Worm (Caenorhabditis elegans): ENCODE data around the gene kin-33.

DNA sequence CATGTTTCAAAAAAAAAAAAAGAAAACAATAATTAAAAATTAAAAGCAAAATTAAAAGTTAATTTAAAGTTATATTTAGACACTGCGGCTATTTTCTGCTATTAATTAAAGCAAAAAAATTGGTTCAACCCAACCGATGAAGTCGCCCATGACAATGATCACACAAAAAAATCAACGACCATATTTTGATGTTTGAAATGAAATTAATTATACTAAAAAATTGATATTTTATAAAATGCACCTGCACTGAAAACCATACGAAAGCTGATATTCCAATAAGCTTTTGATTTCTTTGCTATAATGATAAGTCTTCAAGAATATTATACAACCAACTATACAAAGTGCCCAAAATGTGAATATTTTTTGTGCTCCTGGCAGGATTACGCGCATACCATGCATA, 14.8 kb downstream of the kin-33 start, which contains the start of gene srh-80:
- no peak for TF ChIP-seq flt-1 (GFP tag; IDR thresholded peaks at IDR 0.05)
- TF ChIP-seq klf-2 (GFP tag; conservative IDR thresholded peaks at IDR 0.05): no peak
- no peak for TF ChIP-seq med-1 (GFP tag; optimal IDR thresholded peaks at IDR 0.05; ENCODE audit: insufficient read depth)
